Worm (Caenorhabditis elegans): ENCODE results near the gene oatr-1.

Gene oatr-1

ce11 chrIII:6406829-6407228, 10.8 kb upstream of the oatr-1 start, which contains the start of gene let-756:
Gene let-756, plus strand, starts transcription at chrIII:6407129.
- TF ChIP-seq zfh-2 (GFP tag; conservative IDR thresholded peaks at IDR 0.05) = no peak
- no peak for TF ChIP-seq unc-62 (GFP tag; optimal IDR thresholded peaks at IDR 0.05)
- TF ChIP-seq atf-7 (tag; optimal IDR thresholded peaks at IDR 0.05) = no peak
- TF ChIP-seq unc-130 (GFP tag; optimal IDR thresholded peaks at IDR 0.05) = no peak
- no peak for TF ChIP-seq akir-1 (GFP tag; optimal IDR thresholded peaks at IDR 0.05)
- no peak for TF ChIP-seq madf-3 (GFP tag; IDR thresholded peaks at IDR 0.05)
- no peak for TF ChIP-seq attf-6 (GFP tag; IDR thresholded peaks at IDR 0.05)
- TF ChIP-seq T26A5.8 (tag; optimal IDR thresholded peaks at IDR 0.05) = no peak
- no peak for TF ChIP-seq tlf-1 (GFP tag; optimal IDR thresholded peaks at IDR 0.05)
- no peak for TF ChIP-seq aptf-2 (GFP tag; conservative IDR thresholded peaks at IDR 0.05)
- TF ChIP-seq die-1 (tag; optimal IDR thresholded peaks at IDR 0.05) = no peak
- TF ChIP-seq ztf-25 (GFP tag; IDR thresholded peaks at IDR 0.05) = no peak
- TF ChIP-seq nhr-120 (GFP tag; IDR thresholded peaks at IDR 0.05) = no peak
- TF ChIP-seq xnd-1 (tag; optimal IDR thresholded peaks at IDR 0.05) = no peak
- TF ChIP-seq cebp-2 (GFP tag; IDR thresholded peaks at IDR 0.05) = no peak
- no peak for TF ChIP-seq ceh-58 (GFP tag; IDR thresholded peaks at IDR 0.05)
- no peak for TF ChIP-seq egl-18 (GFP tag; IDR thresholded peaks at IDR 0.05)
- no peak for TF ChIP-seq hmg-20 (GFP tag; IDR thresholded peaks at IDR 0.05)
- no peak for TF ChIP-seq dpff-1 (tag; optimal IDR thresholded peaks at IDR 0.05)

DNA sequence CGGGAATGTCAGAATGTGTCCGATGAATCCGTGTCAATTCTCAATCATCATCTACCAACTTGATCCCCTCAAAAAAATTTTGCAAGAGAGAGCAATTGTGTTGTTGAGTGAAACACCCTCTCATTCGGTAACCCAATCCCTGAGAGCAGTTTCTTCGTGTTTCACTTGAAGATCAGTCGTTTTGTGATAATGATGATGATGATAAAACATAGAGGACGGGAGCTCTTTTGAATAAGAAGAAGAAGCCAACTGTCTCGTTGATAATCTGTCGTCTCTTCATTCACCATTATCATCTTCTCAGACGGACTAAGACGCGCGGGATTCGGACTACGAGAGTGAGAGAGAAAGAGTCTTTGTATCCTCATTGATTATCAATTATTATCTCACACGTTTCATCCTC, 9.1 kb upstream of the oatr-1 start:
- TF ChIP-seq ceh-40 (GFP tag; IDR thresholded peaks at IDR 0.05) = no peak
- no peak for TF ChIP-seq bed-2 (GFP tag; IDR thresholded peaks at IDR 0.05)
- no peak for TF ChIP-seq nhr-120 (GFP tag; IDR thresholded peaks at IDR 0.05)
- TF ChIP-seq ceh-58 (GFP tag; IDR thresholded peaks at IDR 0.05) = no peak
- no peak for TF ChIP-seq T07F8.4 (tag; optimal IDR thresholded peaks at IDR 0.05)

- peak; percentile 49 for TF ChIP-seq nhr-80 (tag; optimal IDR thresholded peaks at IDR 0.05)
- TF ChIP-seq ztf-3 (GFP tag; optimal IDR thresholded peaks at IDR 0.05) = no peak
- peak in 1 of 2 experiments; percentile 37 for TF ChIP-seq let-607 (tag; optimal IDR thresholded peaks at IDR 0.05)
- TF ChIP-seq unc-62 (GFP tag; optimal IDR thresholded peaks at IDR 0.05) = peak; percentile 81
Observed at ce11 chrIII:6402810-6403209, 6.8 kb upstream of the oatr-1 start.

DNA sequence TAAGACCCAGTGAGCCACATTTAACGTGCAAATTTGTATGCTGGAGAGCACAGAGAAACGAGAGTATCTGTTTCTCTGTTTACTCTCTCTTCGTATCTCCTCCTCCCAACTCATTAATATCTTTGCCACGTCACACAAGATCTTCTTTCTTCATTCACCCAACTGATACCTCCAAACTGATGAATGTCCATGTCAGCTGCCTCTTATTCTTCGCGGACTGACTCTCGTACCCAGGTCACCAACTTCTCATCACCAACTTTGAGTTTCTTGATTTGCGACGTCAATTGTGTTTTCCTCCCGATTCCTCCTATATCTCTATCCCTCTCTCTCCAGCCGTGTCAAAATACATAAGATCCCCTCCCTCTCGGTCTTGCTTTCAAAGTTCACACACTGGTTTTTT, 6.4 kb upstream of the oatr-1 start:
- TF ChIP-seq nhr-80 (tag; optimal IDR thresholded peaks at IDR 0.05) = no peak
- TF ChIP-seq somi-1 (GFP tag; optimal IDR thresholded peaks at IDR 0.05) = peak; percentile 33

DNA sequence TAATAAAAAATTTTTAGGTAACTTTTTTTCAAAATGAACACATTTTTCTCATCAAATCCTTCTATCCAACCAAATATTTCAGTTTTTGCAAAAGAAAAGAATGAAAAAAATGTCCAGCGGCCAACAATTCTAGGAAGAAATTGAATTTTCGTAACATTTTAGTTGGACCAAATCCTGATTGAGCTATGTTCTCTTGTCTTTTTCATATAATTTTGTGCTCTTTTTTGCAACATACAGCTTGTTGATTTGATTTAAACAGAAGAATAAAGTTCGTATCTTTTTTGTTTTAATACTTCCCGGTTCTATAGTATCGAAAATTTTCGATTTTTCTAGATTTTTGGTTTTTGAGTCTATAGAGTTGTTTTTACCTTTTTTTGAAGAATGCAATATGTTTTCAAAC, 3.4 kb upstream of the oatr-1 start:
- no peak for TF ChIP-seq die-1 (tag; optimal IDR thresholded peaks at IDR 0.05)
- no peak for TF ChIP-seq ccch-3 (GFP tag; optimal IDR thresholded peaks at IDR 0.05)
- no peak for TF ChIP-seq atf-7 (tag; optimal IDR thresholded peaks at IDR 0.05)
- TF ChIP-seq attf-6 (GFP tag; IDR thresholded peaks at IDR 0.05) = no peak
- TF ChIP-seq Y56A3A.18 (GFP tag; IDR thresholded peaks at IDR 0.05) = no peak
- no peak for TF ChIP-seq Y53F4B.3 (GFP tag; IDR thresholded peaks at IDR 0.05)
- no peak for TF ChIP-seq egrh-3 (GFP tag; IDR thresholded peaks at IDR 0.05)
- TF ChIP-seq F37B4.10 (GFP tag; IDR thresholded peaks at IDR 0.05) = no peak
- no peak for TF ChIP-seq ztf-18 (tag; optimal IDR thresholded peaks at IDR 0.05)
- no peak for TF ChIP-seq lsl-1 (GFP tag; optimal IDR thresholded peaks at IDR 0.05)
- no peak for TF ChIP-seq snpc-4 (GFP tag; optimal IDR thresholded peaks at IDR 0.05)
- TF ChIP-seq snpc-4 (tag; optimal IDR thresholded peaks at IDR 0.05) = no peak
- TF ChIP-seq lin-54 (GFP tag; optimal IDR thresholded peaks at IDR 0.05) = no peak
- no peak for TF ChIP-seq mes-4 (tag; optimal IDR thresholded peaks at IDR 0.05)
- TF ChIP-seq pbrm-1 (GFP tag; IDR thresholded peaks at IDR 0.05) = no peak
- TF ChIP-seq F55B11.4 (tag; optimal IDR thresholded peaks at IDR 0.05; ENCODE audit: borderline replicate concordance, insufficient read depth) = no peak
- no peak for TF ChIP-seq F10E7.11 (tag; optimal IDR thresholded peaks at IDR 0.05)
- TF ChIP-seq let-526 (GFP tag; IDR thresholded peaks at IDR 0.05) = no peak
- TF ChIP-seq C06A6.2 (GFP tag; conservative IDR thresholded peaks at IDR 0.05) = no peak
- TF ChIP-seq snpc-3.4 (tag; optimal IDR thresholded peaks at IDR 0.05) = no peak
